Worm (Caenorhabditis elegans) whole organism, L2 larva: ENCODE measurements around the gene dlg-1.
A peak's percentile ranks its signal among the peaks of the same experiment; 100 is the strongest.

ENCODE experiments used
- C34F6.9 ChIP-seq: fragments of 150-350 bp; optimal IDR thresholded peaks from 2 replicates; lab custom pipeline; 2014; ENCODE audit warnings: missing biosample characterization, missing genetic modification characterization
- F13H6.1 ChIP-seq: sonication (generic microtip); optimal IDR thresholded peaks from 2 replicates; lab custom pipeline; 2016; ENCODE audit warnings: missing genetic modification characterization, missing compliant biosample characterization
- R02D3.7 ChIP-seq: fragments of 150-350 bp; optimal IDR thresholded peaks from 2 replicates; lab custom pipeline; 2014; ENCODE audit warnings: missing biosample characterization, missing genetic modification characterization
- Y55F3AM.14 ChIP-seq: fragments of 200-800 bp; sonication (Bioruptor generic); optimal IDR thresholded peaks from 2 replicates; lab custom pipeline; 2018; ENCODE audit warnings: mild to moderate bottlenecking, missing genetic modification characterization, missing compliant biosample characterization
- ZK546.5 ChIP-seq: sonication (generic microtip); optimal IDR thresholded peaks from 2 replicates; lab custom pipeline; 2017; ENCODE audit warnings: missing biosample characterization, missing genetic modification characterization
- alr-1 ChIP-seq: fragments of 150-350 bp; optimal IDR thresholded peaks from 2 replicates; lab custom pipeline; 2014; ENCODE audit warnings: missing biosample characterization, missing genetic modification characterization
- ama-1 ChIP-seq: fragments of 150-350 bp; optimal IDR thresholded peaks from 2 replicates; lab custom pipeline; 2018; ENCODE audit warnings: inconsistent platforms
- blmp-1 ChIP-seq: sonication (generic microtip); optimal IDR thresholded peaks from 2 replicates; lab custom pipeline; 2017; ENCODE audit warnings: missing genetic modification characterization, mild to moderate bottlenecking, missing compliant biosample characterization, antibody characterized with exemption, moderate library complexity; ENCODE audit not compliant: insufficient read depth
- ceh-16 ChIP-seq: fragments of 150-350 bp; optimal IDR thresholded peaks from 2 replicates; lab custom pipeline; 2014; ENCODE audit warnings: missing biosample characterization, missing genetic modification characterization
- crh-2 ChIP-seq: sonication (generic microtip); optimal IDR thresholded peaks from 2 replicates; lab custom pipeline; 2017; ENCODE audit warnings: missing biosample characterization, missing genetic modification characterization
- dmd-4 ChIP-seq: sonication (generic microtip); optimal IDR thresholded peaks from 2 replicates; lab custom pipeline; 2017; ENCODE audit warnings: missing biosample characterization, missing genetic modification characterization
- egl-27 ChIP-seq: sonication (generic microtip); optimal IDR thresholded peaks from 3 replicates; lab custom pipeline; 2017; ENCODE audit warnings: missing biosample characterization, missing genetic modification reagents, missing genetic modification characterization
- elt-1 ChIP-seq: fragments of 150-350 bp; optimal IDR thresholded peaks from 2 replicates; lab custom pipeline; 2014; ENCODE audit warnings: missing biosample characterization, missing genetic modification characterization
- fos-1 ChIP-seq: fragments of 150-350 bp; optimal IDR thresholded peaks from 2 replicates; lab custom pipeline; 2014; ENCODE audit warnings: missing biosample characterization, missing genetic modification characterization
- gmeb-1 ChIP-seq: fragments of 150-350 bp; optimal IDR thresholded peaks from 2 replicates; lab custom pipeline; 2014; ENCODE audit warnings: missing biosample characterization, missing genetic modification characterization
- lin-11 ChIP-seq: fragments of 150-350 bp; sonication (generic microtip); optimal IDR thresholded peaks from 2 replicates; lab custom pipeline; 2014; ENCODE audit warnings: missing biosample characterization, missing genetic modification characterization, inconsistent platforms, mixed read lengths
- lin-13 ChIP-seq: fragments of 150-350 bp; optimal IDR thresholded peaks from 2 replicates; lab custom pipeline; 2014; ENCODE audit warnings: missing biosample characterization, missing genetic modification reagents, missing genetic modification characterization
- lin-39 ChIP-seq: fragments of 150-350 bp; optimal IDR thresholded peaks from 2 replicates; lab custom pipeline; 2014; ENCODE audit warnings: missing biosample characterization, missing genetic modification reagents, missing genetic modification characterization
- lsy-2 ChIP-seq, 2 experiments: fragments of 150-350 bp in 1 of 2; sonication (generic microtip) in 1 of 2; optimal IDR thresholded peaks; 2 replicates each; lab custom pipeline; 2014 to 2017; ENCODE audit warnings: missing biosample characterization in 2 of 2, missing genetic modification characterization in 2 of 2
- mdl-1 ChIP-seq, 2 experiments: fragments of 150-350 bp in 1 of 2; sonication (generic microtip) in 1 of 2; optimal IDR thresholded peaks; 2 replicates each; lab custom pipeline; 2017; ENCODE audit warnings: missing biosample characterization in 2 of 2, missing genetic modification characterization in 2 of 2
- nhr-11 ChIP-seq: fragments of 150-350 bp; optimal IDR thresholded peaks from 2 replicates; lab custom pipeline; 2014; ENCODE audit warnings: missing biosample characterization, missing genetic modification characterization
- nhr-129 ChIP-seq: fragments of 150-350 bp; optimal IDR thresholded peaks from 2 replicates; lab custom pipeline; 2014; ENCODE audit warnings: missing biosample characterization, missing genetic modification characterization
- nhr-237 ChIP-seq: fragments of 150-350 bp; optimal IDR thresholded peaks from 2 replicates; lab custom pipeline; 2014; ENCODE audit warnings: missing biosample characterization, missing genetic modification characterization
- nhr-25 ChIP-seq: fragments of 150-350 bp; sonication (generic microtip); optimal IDR thresholded peaks from 3 replicates; lab custom pipeline; 2014; ENCODE audit warnings: missing biosample characterization, missing genetic modification characterization
- nhr-77 ChIP-seq: fragments of 150-350 bp; optimal IDR thresholded peaks from 2 replicates; lab custom pipeline; 2014; ENCODE audit warnings: missing biosample characterization, missing genetic modification characterization
- peb-1 ChIP-seq: fragments of 150-350 bp; optimal IDR thresholded peaks from 2 replicates; lab custom pipeline; 2014; ENCODE audit warnings: missing biosample characterization, missing genetic modification characterization
- sem-4 ChIP-seq: fragments of 150-350 bp; optimal IDR thresholded peaks from 2 replicates; lab custom pipeline; 2014; ENCODE audit warnings: missing biosample characterization, missing genetic modification reagents, missing genetic modification characterization
- skn-1 ChIP-seq: sonication (generic microtip); optimal IDR thresholded peaks from 2 replicates; lab custom pipeline; 2017; ENCODE audit warnings: missing biosample characterization, missing genetic modification characterization
- sma-3 ChIP-seq: sonication (generic microtip); optimal IDR thresholded peaks from 2 replicates; lab custom pipeline; 2016; ENCODE audit warnings: missing genetic modification reagents, missing genetic modification characterization, missing compliant biosample characterization
- snpc-4 ChIP-seq: fragments of 150-350 bp; optimal IDR thresholded peaks from 2 replicates; lab custom pipeline; 2014; ENCODE audit warnings: missing biosample characterization, missing genetic modification characterization
- unc-39 ChIP-seq: fragments of 150-350 bp; optimal IDR thresholded peaks from 2 replicates; lab custom pipeline; 2014; ENCODE audit warnings: missing biosample characterization, missing genetic modification characterization
- unc-55 ChIP-seq: fragments of 150-350 bp; sonication (generic microtip); optimal IDR thresholded peaks from 3 replicates; lab custom pipeline; 2014; ENCODE audit warnings: missing biosample characterization, missing genetic modification reagents, missing genetic modification characterization
- unc-62 ChIP-seq: fragments of 150-350 bp; optimal IDR thresholded peaks from 2 replicates; lab custom pipeline; 2014; ENCODE audit warnings: missing biosample characterization, missing genetic modification reagents, missing genetic modification characterization
- zag-1 ChIP-seq: fragments of 150-350 bp; optimal IDR thresholded peaks from 2 replicates; lab custom pipeline; 2014; ENCODE audit warnings: missing biosample characterization, missing genetic modification characterization
- ztf-1 ChIP-seq: fragments of 200-800 bp; sonication (Bioruptor generic); conservative IDR thresholded peaks from 2 replicates; pipeline ENCODE4 v1.3.6; 2022; ENCODE audit warnings: missing genetic modification characterization, missing compliant biosample characterization
- ztf-11 ChIP-seq: sonication (generic microtip); optimal IDR thresholded peaks from 2 replicates; lab custom pipeline; 2017; ENCODE audit warnings: missing biosample characterization, missing genetic modification characterization
- ztf-4 ChIP-seq: fragments of 150-350 bp; optimal IDR thresholded peaks from 2 replicates; lab custom pipeline; 2014; ENCODE audit warnings: missing biosample characterization, missing genetic modification characterization

Gene dlg-1

DNA sequence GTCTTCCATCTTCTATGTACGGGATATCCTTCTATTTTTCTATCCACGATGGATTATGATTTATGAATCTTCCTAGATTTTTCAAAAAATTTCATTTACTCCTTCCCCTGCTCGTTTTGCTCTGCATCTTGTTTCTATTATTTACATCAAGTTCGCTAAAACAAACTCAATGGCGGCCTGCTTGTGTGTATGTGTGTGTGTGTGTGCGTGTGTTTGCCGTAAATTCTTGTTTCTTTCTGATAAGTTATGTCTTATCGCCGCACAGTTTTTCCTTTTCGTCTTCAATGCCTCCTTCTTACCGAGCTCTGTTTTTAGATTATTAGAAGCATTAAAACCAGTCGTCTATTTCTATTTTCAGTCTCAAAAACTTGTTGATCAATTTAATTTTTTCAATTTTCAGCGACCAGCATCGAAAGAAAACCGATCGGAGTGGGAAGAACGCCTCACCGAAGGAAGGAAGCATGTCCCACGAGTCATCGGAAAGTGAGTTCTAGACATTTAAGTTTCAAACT is at the start of gene dlg-1:
Gene dlg-1 (plus strand): TSS at position 401 of the 512 bp plus-strand sequence.
- TF ChIP-seq gmeb-1 (tag; lab: Kevin White, UChicago) (peak; percentile 4), lin-39 (no peak), fos-1 (tag; lab: Kevin White, UChicago) (peak; percentile 50), ceh-16 (no peak), lin-13 (GFP tag; lab: Kevin White, UChicago) (no peak)

DNA sequence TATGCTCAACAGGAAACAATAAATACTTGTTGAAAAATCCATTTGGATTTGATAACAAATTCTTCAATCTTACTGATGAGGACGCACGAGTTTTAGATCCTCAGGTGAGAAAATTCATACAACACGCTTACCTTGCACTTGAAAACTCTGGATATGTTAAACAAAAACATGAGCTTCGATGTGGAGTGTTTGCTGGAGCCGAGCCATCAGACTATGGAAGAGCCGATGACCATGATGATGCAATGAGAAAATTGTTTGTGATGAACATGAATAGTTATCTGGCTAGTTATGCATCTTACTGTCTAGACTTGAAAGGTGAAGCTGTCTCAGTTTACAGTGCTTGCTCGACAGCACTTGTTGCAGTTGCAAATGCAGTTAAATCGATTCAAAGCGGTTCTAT is 45.6 kb upstream of the dlg-1 start:
- TF ChIP-seq unc-62 (no peak), gmeb-1 (tag; lab: Kevin White, UChicago) (no peak), ztf-1 (GFP tag; lab: Robert Waterston, UW) (no peak), sem-4 (tag; lab: Kevin White, UChicago) (no peak), ztf-11 (no peak), C34F6.9 (no peak), ama-1 (no peak), blmp-1 (tag; lab: Kevin White, UChicago) (no peak), lin-11 (tag; lab: Kevin White, UChicago) (no peak), elt-1 (tag; lab: Kevin White, UChicago) (no peak)

DNA sequence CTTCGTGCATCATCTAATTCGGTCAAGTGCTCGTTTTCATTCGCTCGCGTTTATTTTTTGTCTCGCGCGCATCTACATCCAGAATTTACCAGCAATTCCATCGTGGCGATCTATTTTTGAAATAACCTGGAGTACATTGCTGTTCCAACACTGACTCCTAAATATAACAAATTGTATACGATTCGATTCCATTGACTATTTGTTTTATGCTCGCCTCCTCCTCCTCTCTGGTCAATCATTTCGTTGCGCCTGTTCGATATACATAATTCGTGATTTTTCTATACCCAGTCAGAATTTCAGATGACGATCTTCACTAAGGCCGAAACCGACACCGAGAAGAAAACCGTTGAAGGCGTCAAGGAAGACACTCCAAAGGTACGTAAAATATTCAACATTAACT is 34.6 kb upstream of the dlg-1 start, which contains the start of gene itm-2:
Gene itm-2 (plus strand): TSS at position 301 of the 400 bp plus-strand sequence.
- no peak for TF ChIP-seq R02D3.7 (tag; lab: Kevin White, UChicago)
- TF ChIP-seq gmeb-1 (tag; lab: Kevin White, UChicago), result no peak
- no peak for TF ChIP-seq lin-39
- no peak for TF ChIP-seq zag-1 (tag; lab: Kevin White, UChicago)
- no peak for TF ChIP-seq alr-1 (tag; lab: Kevin White, UChicago)
- TF ChIP-seq nhr-25, result no peak
- no peak for TF ChIP-seq ama-1
- TF ChIP-seq, all 48 proteins: peak for 0

DNA sequence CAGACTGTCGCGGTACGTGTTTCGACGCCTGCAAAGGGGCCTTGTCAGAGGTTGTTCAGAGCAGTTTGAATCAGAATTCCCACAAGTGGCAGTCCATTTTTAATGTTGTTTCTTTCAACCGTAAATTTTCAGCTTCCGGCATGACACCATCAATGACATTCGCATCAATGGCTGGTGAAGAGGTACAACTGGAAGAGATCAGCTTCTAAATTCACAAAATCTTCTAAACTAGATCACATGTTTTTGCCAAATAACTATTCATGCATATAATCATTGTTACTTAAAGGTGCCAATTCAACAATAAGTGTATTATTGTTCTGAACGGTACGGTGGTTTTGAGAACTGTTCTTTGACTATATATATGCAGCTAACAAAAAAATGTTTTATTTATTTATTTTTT is 32.1 kb upstream of the dlg-1 start:
- TF ChIP-seq unc-39 (tag; lab: Kevin White, UChicago), result no peak
- no peak for TF ChIP-seq ztf-11
- no peak for TF ChIP-seq mdl-1 (tag; optimal IDR thresholded peaks at IDR 0.05; lab: Kevin White, UChicago)
- TF ChIP-seq sem-4 (tag; lab: Kevin White, UChicago), result no peak
- TF ChIP-seq ztf-4 (tag; lab: Kevin White, UChicago), result no peak
- TF ChIP-seq dmd-4 (tag; lab: Kevin White, UChicago), result no peak
- no peak for TF ChIP-seq lin-39
- TF ChIP-seq snpc-4 (tag; lab: Kevin White, UChicago), result no peak
- no peak for TF ChIP-seq ama-1
- no peak for TF ChIP-seq unc-55
- no peak for TF ChIP-seq F13H6.1 (tag; lab: Kevin White, UChicago)
- TF ChIP-seq elt-1 (tag; lab: Kevin White, UChicago), result no peak
- no peak for TF ChIP-seq nhr-77 (tag; lab: Kevin White, UChicago)
- no peak for TF ChIP-seq nhr-237
- TF ChIP-seq Y55F3AM.14 (GFP tag; lab: Kevin White, UChicago), result no peak
- TF ChIP-seq nhr-129 (tag; lab: Kevin White, UChicago), result no peak
- no peak for TF ChIP-seq skn-1 (tag; lab: Kevin White, UChicago)
- TF ChIP-seq, all 48 proteins: peak for 0

DNA sequence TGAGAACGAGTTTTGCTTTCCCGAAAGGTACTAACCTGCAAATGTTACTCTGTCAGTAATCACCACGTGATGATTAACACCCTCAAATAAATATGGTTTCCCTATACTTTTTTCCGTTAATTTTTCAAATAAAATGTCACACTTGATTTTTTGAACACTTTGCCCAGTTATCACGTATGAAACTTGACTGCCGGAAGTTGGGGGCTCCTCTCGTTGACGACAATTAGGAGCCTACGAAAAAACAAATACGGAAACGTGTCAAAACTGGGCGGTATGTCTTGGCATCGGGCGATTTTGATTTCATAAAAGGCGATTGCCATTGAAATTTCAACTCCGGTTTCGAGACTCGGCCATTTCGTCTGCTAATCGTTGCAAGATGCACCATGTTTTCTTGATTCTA is 31.6 kb upstream of the dlg-1 start, which contains the start of gene C25F6.8:
Gene C25F6.8 (plus strand): TSS at position 301 of the 400 bp plus-strand sequence.
- TF ChIP-seq R02D3.7 (tag; lab: Kevin White, UChicago) (no peak), dmd-4 (tag; lab: Kevin White, UChicago) (no peak), ZK546.5 (no peak), lin-39 (no peak), ztf-11 (no peak), unc-55 (no peak), crh-2 (tag; lab: Kevin White, UChicago) (no peak), sma-3 (GFP tag; lab: Kevin White, UChicago) (no peak), unc-39 (tag; lab: Kevin White, UChicago) (no peak), egl-27 (tag; lab: Kevin White, UChicago) (no peak), lsy-2 (tag; optimal IDR thresholded peaks at IDR 0.05; lab: Kevin White, UChicago) (no peak), gmeb-1 (tag; lab: Kevin White, UChicago) (no peak), lin-13 (GFP tag; lab: Kevin White, UChicago) (no peak), nhr-11 (no peak), skn-1 (tag; lab: Kevin White, UChicago) (no peak), peb-1 (tag; lab: Kevin White, UChicago) (no peak), fos-1 (tag; lab: Kevin White, UChicago) (no peak), nhr-25 (no peak), sem-4 (tag; lab: Kevin White, UChicago) (no peak)
